Worm (Caenorhabditis elegans): Measurements from ENCODE around the gene sri-66.

Gene sri-66

DNA sequence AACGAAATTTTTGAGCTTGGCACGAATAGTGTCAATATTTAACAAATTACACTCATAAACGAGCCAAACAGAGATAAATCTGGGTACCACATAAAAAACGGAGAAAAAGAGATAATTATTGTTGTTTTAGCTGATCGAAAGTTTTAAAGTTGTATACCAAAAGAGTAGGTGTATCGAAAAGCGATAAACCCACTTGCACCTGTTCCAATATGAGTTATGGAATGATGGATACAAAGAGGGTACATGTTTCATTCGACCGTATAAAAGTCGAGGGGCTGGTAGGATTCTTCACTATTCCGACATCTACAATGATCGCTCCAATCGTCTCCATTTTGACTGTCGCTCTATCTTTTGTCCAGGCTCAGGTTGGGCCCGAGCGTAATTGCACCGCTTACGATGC lies 32.2 kb downstream of the sri-66 start, which contains the start of gene ZK218.1:
Gene ZK218.1 (plus strand): TSS at position 301 of the 400 bp plus-strand sequence.
- no peak for TF ChIP-seq fos-1 (tag; optimal IDR thresholded peaks at IDR 0.05)
- TF ChIP-seq nhr-237 (tag; optimal IDR thresholded peaks at IDR 0.05) = no peak
- no peak for TF ChIP-seq nhr-11 (tag; optimal IDR thresholded peaks at IDR 0.05)
- TF ChIP-seq gmeb-1 (tag; optimal IDR thresholded peaks at IDR 0.05) = no peak
- TF ChIP-seq F13H6.1 (tag; optimal IDR thresholded peaks at IDR 0.05) = no peak
- TF ChIP-seq nhr-25 (tag; optimal IDR thresholded peaks at IDR 0.05) = no peak
- TF ChIP-seq mbf-1 (tag; optimal IDR thresholded peaks at IDR 0.05) = no peak

DNA sequence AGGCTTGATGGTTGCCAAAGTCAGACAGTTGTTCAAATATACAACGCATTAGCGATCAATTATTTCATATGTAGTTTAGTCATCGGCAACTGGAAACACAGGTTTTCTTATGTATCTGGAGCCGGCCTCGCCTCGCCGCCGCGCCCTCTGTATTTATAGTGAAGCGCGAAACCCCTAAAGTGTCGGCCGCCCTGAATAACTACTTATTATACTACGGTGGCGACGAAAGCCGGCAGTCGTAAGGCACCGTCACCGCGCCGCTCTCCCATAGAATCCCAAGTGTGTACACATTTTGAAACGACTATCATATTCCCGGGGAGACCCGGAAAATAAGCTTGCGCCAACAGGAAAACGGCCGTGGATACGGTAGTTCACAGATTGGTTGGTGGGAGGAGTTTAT lies 34.5 kb downstream of the sri-66 start:
- TF ChIP-seq ceh-82 (tag; optimal IDR thresholded peaks at IDR 0.05) = no peak

DNA sequence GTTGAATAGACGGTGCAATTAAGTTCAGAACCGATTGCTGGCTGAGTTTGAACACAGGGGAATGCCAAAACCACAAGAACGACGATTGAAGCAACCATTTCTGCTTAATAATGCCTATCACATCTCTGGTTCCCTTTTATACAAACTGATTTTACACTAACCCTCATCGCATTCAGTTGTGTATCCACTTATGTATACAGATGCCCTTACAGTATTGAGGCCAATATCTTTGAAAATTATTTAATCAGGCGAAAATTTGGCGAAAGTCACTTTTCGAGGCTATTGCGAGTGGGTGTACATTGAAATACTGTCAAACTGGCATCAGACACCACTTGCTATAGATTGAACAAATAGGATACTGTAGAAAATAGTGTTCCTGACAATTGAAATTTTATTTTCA lies 38.6 kb downstream of the sri-66 start, which contains the start of the genes ZK218.3 and ZK218.4:
Gene ZK218.3 (minus strand): TSS at position 101 of the 400 bp plus-strand sequence.
Gene ZK218.4 (plus strand): TSS at position 186 of the 400 bp plus-strand sequence.
- TF ChIP-seq fos-1 (tag; optimal IDR thresholded peaks at IDR 0.05) = no peak
- no peak for TF ChIP-seq ZK546.5 (tag; optimal IDR thresholded peaks at IDR 0.05)
- no peak for TF ChIP-seq sem-4 (tag; optimal IDR thresholded peaks at IDR 0.05)
- no peak for TF ChIP-seq ztf-4 (tag; optimal IDR thresholded peaks at IDR 0.05)
- no peak for TF ChIP-seq gmeb-1 (tag; optimal IDR thresholded peaks at IDR 0.05)
- no peak for TF ChIP-seq crh-2 (tag; optimal IDR thresholded peaks at IDR 0.05)
- no peak for TF ChIP-seq mbf-1 (tag; optimal IDR thresholded peaks at IDR 0.05)
- TF ChIP-seq aly-2 (tag; optimal IDR thresholded peaks at IDR 0.05) = no peak
- no peak for TF ChIP-seq dmd-4 (tag; optimal IDR thresholded peaks at IDR 0.05)
- no peak for TF ChIP-seq unc-62 (GFP tag; optimal IDR thresholded peaks at IDR 0.05)
- TF ChIP-seq nhr-21 (tag; optimal IDR thresholded peaks at IDR 0.05) = no peak
- no peak for TF ChIP-seq nhr-237 (tag; optimal IDR thresholded peaks at IDR 0.05)
- TF ChIP-seq unc-39 (tag; optimal IDR thresholded peaks at IDR 0.05) = no peak
- no peak for TF ChIP-seq ztf-1 (GFP tag; conservative IDR thresholded peaks at IDR 0.05)
- no peak for TF ChIP-seq nhr-129 (tag; optimal IDR thresholded peaks at IDR 0.05)
- TF ChIP-seq nhr-23 (tag; optimal IDR thresholded peaks at IDR 0.05) = no peak
- no peak for TF ChIP-seq C34F6.9 (tag; optimal IDR thresholded peaks at IDR 0.05)
- TF ChIP-seq R02D3.7 (tag; optimal IDR thresholded peaks at IDR 0.05) = no peak
- no peak for TF ChIP-seq sma-3 (GFP tag; optimal IDR thresholded peaks at IDR 0.05)

DNA sequence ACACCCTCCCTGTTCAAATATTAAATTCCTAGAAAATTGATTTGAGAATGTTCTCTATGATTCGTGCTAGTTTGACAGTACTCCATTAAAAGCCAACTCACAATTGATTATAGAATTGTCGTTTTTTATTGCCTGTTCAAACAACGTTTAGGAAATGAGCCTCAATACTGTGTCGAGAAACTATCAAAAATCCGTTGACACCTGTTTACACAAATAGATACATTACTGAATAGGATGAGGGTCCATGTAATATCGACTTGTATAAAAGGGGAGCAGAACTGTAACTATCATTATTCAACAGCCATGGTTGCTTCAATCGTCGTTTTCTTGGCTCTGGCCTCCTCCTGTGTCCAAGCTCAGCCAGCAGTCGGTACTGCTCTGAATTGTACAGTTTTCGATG lies 40.7 kb downstream of the sri-66 start, which contains the start of gene ZK218.5:
Gene ZK218.5 (plus strand): TSS at position 301 of the 400 bp plus-strand sequence.
- TF ChIP-seq C34F6.9 (tag; optimal IDR thresholded peaks at IDR 0.05) (no peak), blmp-1 (tag; optimal IDR thresholded peaks at IDR 0.05; ENCODE audit: insufficient read depth) (no peak), Y55F3AM.14 (GFP tag; optimal IDR thresholded peaks at IDR 0.05) (no peak), nhr-25 (tag; optimal IDR thresholded peaks at IDR 0.05) (no peak), aly-2 (tag; optimal IDR thresholded peaks at IDR 0.05) (no peak), lin-11 (tag; optimal IDR thresholded peaks at IDR 0.05) (no peak), mdl-1 (tag; optimal IDR thresholded peaks at IDR 0.05) (no peak), unc-62 (GFP tag; optimal IDR thresholded peaks at IDR 0.05) (no peak), nhr-23 (tag; optimal IDR thresholded peaks at IDR 0.05) (no peak), ZK546.5 (tag; optimal IDR thresholded peaks at IDR 0.05) (no peak), zag-1 (tag; optimal IDR thresholded peaks at IDR 0.05) (no peak), nhr-10 (tag; optimal IDR thresholded peaks at IDR 0.05) (no peak), sma-9 (GFP tag; optimal IDR thresholded peaks at IDR 0.05) (no peak), sma-9 (tag; optimal IDR thresholded peaks at IDR 0.05) (no peak), ceh-82 (tag; optimal IDR thresholded peaks at IDR 0.05) (no peak), F13H6.1 (tag; optimal IDR thresholded peaks at IDR 0.05) (no peak), unc-39 (tag; optimal IDR thresholded peaks at IDR 0.05) (no peak)

DNA sequence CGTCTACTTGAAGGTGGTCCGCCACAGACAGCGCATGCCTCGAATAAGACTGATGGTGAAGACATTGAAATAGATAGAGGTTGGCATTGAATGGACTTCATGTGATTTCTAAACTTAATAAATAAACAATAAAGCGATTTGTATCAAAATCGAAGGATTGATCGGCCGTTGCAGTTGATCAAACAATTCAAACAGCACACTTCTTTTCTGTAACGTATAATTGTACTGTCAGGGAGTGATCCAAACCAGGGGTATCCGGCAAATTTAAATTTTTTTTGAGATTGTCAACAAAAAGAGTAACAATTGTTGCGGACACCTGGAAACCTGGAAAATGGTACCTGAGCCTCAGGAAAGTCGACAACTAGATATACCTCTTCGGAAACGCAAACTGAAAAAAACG lies 44.4 kb downstream of the sri-66 start, which contains the start of gene nhr-248:
Gene nhr-248 (minus strand): TSS at position 101 of the 400 bp plus-strand sequence.
- no peak for TF ChIP-seq ama-1 (optimal IDR thresholded peaks at IDR 0.05)
- no peak for TF ChIP-seq nhr-21 (tag; optimal IDR thresholded peaks at IDR 0.05)
- no peak for TF ChIP-seq ceh-82 (tag; optimal IDR thresholded peaks at IDR 0.05)
- TF ChIP-seq crh-2 (tag; optimal IDR thresholded peaks at IDR 0.05) = no peak
- no peak for TF ChIP-seq unc-55 (GFP tag; optimal IDR thresholded peaks at IDR 0.05)
- no peak for TF ChIP-seq nhr-12 (tag; optimal IDR thresholded peaks at IDR 0.05)
- no peak for TF ChIP-seq elt-3 (tag; optimal IDR thresholded peaks at IDR 0.05)
- no peak for TF ChIP-seq mbf-1 (tag; optimal IDR thresholded peaks at IDR 0.05)
- no peak for TF ChIP-seq nhr-10 (tag; optimal IDR thresholded peaks at IDR 0.05)
- TF ChIP-seq gmeb-1 (tag; optimal IDR thresholded peaks at IDR 0.05) = no peak
- no peak for TF ChIP-seq lin-13 (GFP tag; optimal IDR thresholded peaks at IDR 0.05)
- TF ChIP-seq C34F6.9 (tag; optimal IDR thresholded peaks at IDR 0.05) = no peak
- no peak for TF ChIP-seq nhr-11 (tag; optimal IDR thresholded peaks at IDR 0.05)
- TF ChIP-seq dmd-4 (tag; optimal IDR thresholded peaks at IDR 0.05) = no peak
- no peak for TF ChIP-seq nhr-25 (tag; optimal IDR thresholded peaks at IDR 0.05)
- TF ChIP-seq mab-5 (tag; optimal IDR thresholded peaks at IDR 0.05) = no peak
- TF ChIP-seq unc-39 (tag; optimal IDR thresholded peaks at IDR 0.05) = no peak
- TF ChIP-seq unc-62 (GFP tag; optimal IDR thresholded peaks at IDR 0.05) = no peak
- no peak for TF ChIP-seq sem-4 (tag; optimal IDR thresholded peaks at IDR 0.05)
